Fruit fly (Drosophila melanogaster) whole organism, wandering third instar larva: Measurements from ENCODE around the gene Wnt10.
A peak's percentile ranks its signal among the peaks of the same experiment; 100 is the strongest.

Source experiments
- Abd-B ChIP-seq: fragments of >200 bp; optimal IDR thresholded peaks from 2 replicates; lab custom pipeline; 2017; ENCODE audit warnings: missing biosample characterization, missing genetic modification characterization
- CG32264 ChIP-seq: fragments of 200-800 bp; sonication (Bioruptor generic); optimal IDR thresholded peaks from 2 replicates; lab custom pipeline; 2016; ENCODE audit warnings: missing biosample characterization, missing genetic modification characterization
- Hnf4 ChIP-seq: fragments of 200-800 bp; sonication (Bioruptor generic); optimal IDR thresholded peaks from 2 replicates; lab custom pipeline; 2016; ENCODE audit warnings: missing biosample characterization, mild to moderate bottlenecking, missing genetic modification characterization
- Hr78 ChIP-seq: fragments of >200 bp; optimal IDR thresholded peaks from 2 replicates; lab custom pipeline; 2017; ENCODE audit warnings: missing biosample characterization, missing genetic modification characterization
- Sp1 ChIP-seq: fragments of 200-800 bp; sonication (Bioruptor generic); optimal IDR thresholded peaks from 3 replicates; lab custom pipeline; 2019; ENCODE audit warnings: missing biosample characterization, mild to moderate bottlenecking, missing genetic modification characterization, moderate library complexity
- Vsx2 ChIP-seq: fragments of 200-300, 225-300 bp; sonication (Bioruptor generic); optimal IDR thresholded peaks from 2 replicates; lab custom pipeline; 2018; ENCODE audit warnings: missing biosample characterization, missing genetic modification characterization; ENCODE audit not compliant: partially characterized antibody
- br ChIP-seq: fragments of 200-800 bp; sonication (Bioruptor generic); optimal IDR thresholded peaks from 2 replicates; lab custom pipeline; 2016; ENCODE audit warnings: missing biosample characterization, missing genetic modification characterization
- dsf ChIP-seq: sonication (Bioruptor generic); optimal IDR thresholded peaks from 2 replicates; lab custom pipeline; 2016; ENCODE audit warnings: missing biosample characterization, missing genetic modification characterization, borderline replicate concordance
- fru ChIP-seq: fragments of 200-800 bp; sonication (Bioruptor generic); optimal IDR thresholded peaks from 3 replicates; lab custom pipeline; 2016; ENCODE audit warnings: missing biosample characterization, mild to moderate bottlenecking, missing genetic modification characterization
- pan ChIP-seq: fragments of >200 bp; optimal IDR thresholded peaks from 2 replicates; lab custom pipeline; 2017
- psq ChIP-seq: fragments of 200-800 bp; sonication (Bioruptor generic); optimal IDR thresholded peaks from 3 replicates; lab custom pipeline; 2017; ENCODE audit warnings: missing biosample characterization, mild to moderate bottlenecking, missing genetic modification characterization, moderate library complexity
- sage ChIP-seq: fragments of 200-800 bp; sonication (Bioruptor generic); optimal IDR thresholded peaks from 2 replicates; lab custom pipeline; 2016; ENCODE audit warnings: missing biosample characterization, mild to moderate bottlenecking, missing genetic modification characterization
- usp ChIP-seq: fragments of >200 bp; optimal IDR thresholded peaks from 2 replicates; lab custom pipeline; 2017; ENCODE audit warnings: missing biosample characterization, missing genetic modification characterization

DNA sequence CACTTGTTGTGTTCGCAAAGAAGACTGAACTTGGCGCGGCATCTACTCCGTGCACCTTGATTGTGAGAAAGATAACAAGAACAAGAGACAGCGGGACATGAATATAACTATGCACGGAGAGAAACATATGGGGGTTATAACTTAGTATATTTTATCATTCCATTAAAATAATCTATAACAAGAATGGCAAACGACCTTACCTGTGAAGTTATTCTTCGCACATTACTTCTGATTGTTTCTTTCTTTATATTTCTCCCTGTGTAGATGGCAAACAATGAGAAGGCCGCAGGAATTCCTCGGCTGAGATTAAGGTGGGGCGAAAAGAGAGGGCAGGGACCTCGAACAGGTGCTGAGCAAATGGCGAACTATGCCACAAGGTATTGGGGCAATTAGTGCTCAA, 42.1 kb upstream of the Wnt10 start:
- TF ChIP-seq Hr78 (GFP tag; lab: Kevin White, UChicago) (no peak), psq (peak; percentile 63), dsf (GFP tag; lab: Kevin White, UChicago) (no peak), usp (GFP tag; lab: Kevin White, UChicago) (no peak), fru (peak; percentile 85), br (peak; percentile 81), Abd-B (GFP tag; lab: Kevin White, UChicago) (no peak), Sp1 (GFP tag; lab: Kevin White, UChicago) (peak; percentile 61), pan (lab: Kevin White, UChicago) (no peak), sage (GFP tag; lab: Kevin White, UChicago) (peak; percentile 61), CG32264 (peak; percentile 60), Vsx2 (GFP tag; lab: Kevin White, UChicago) (no peak), Hnf4 (peak; percentile 77)
